Worm (Caenorhabditis elegans): ENCODE measurements around the gene col-152.

- TF ChIP-seq ama-1 (optimal IDR thresholded peaks at IDR 0.05): no peak
- TF ChIP-seq ceh-48 (tag; optimal IDR thresholded peaks at IDR 0.05): no peak
- no peak for TF ChIP-seq dve-1 (tag; optimal IDR thresholded peaks at IDR 0.05)
- TF ChIP-seq rnt-1 (tag; optimal IDR thresholded peaks at IDR 0.05): no peak
- no peak for TF ChIP-seq gmeb-2 (tag; optimal IDR thresholded peaks at IDR 0.05)
- no peak for TF ChIP-seq K09A11.1 (tag; optimal IDR thresholded peaks at IDR 0.05; ENCODE audit: insufficient read depth)
- TF ChIP-seq elt-2 (tag; optimal IDR thresholded peaks at IDR 0.05): no peak
- TF ChIP-seq hlh-30 (tag; optimal IDR thresholded peaks at IDR 0.05; ENCODE audit: insufficient read depth): no peak
- TF ChIP-seq mec-3 (tag; optimal IDR thresholded peaks at IDR 0.05; ENCODE audit: borderline replicate concordance): no peak
- no peak for TF ChIP-seq madf-2 (tag; optimal IDR thresholded peaks at IDR 0.05)
These were observed 28.0 kb upstream of the col-152 start, which contains the start of gene txt-10 for ce11 chrV:10532725-10533124.

Measured in whole organism, late embryonic.